Worm (Caenorhabditis elegans): Measurements from ENCODE around the gene W06G6.20.

W06G6.20 gene

ce11 chrV:16627962-16628361 lies 20.2 kb downstream of the W06G6.20 start, which contains the start of gene oac-53:
Gene oac-53 (minus strand): TSS chrV:16627970.
- TF ChIP-seq hmbx-1 (tag; optimal IDR thresholded peaks at IDR 0.05) = no peak
- TF ChIP-seq tbx-11 (GFP tag; IDR thresholded peaks at IDR 0.05) = no peak

- no peak for TF ChIP-seq aly-1 (tag; optimal IDR thresholded peaks at IDR 0.05)
- no peak for TF ChIP-seq ceh-36 (tag; optimal IDR thresholded peaks at IDR 0.05)
- no peak for TF ChIP-seq ets-7 (tag; optimal IDR thresholded peaks at IDR 0.05)
- no peak for TF ChIP-seq F13C5.2 (tag; optimal IDR thresholded peaks at IDR 0.05)
- no peak for TF ChIP-seq tbx-11 (GFP tag; IDR thresholded peaks at IDR 0.05)
- no peak for TF ChIP-seq hmg-4 (GFP tag; optimal IDR thresholded peaks at IDR 0.05)
- no peak for TF ChIP-seq flt-1 (GFP tag; IDR thresholded peaks at IDR 0.05)
- TF ChIP-seq hmbx-1 (tag; optimal IDR thresholded peaks at IDR 0.05) = no peak
- no peak for TF ChIP-seq hnd-1 (tag; optimal IDR thresholded peaks at IDR 0.05)
- no peak for TF ChIP-seq B0310.2 (tag; optimal IDR thresholded peaks at IDR 0.05)
- no peak for TF ChIP-seq ama-1 (optimal IDR thresholded peaks at IDR 0.05)
- no peak for TF ChIP-seq ceh-13 (GFP tag; optimal IDR thresholded peaks at IDR 0.05)
- TF ChIP-seq tbx-37 (GFP tag; conservative IDR thresholded peaks at IDR 0.05) = no peak
- TF ChIP-seq pes-1 (GFP tag; IDR thresholded peaks at IDR 0.05) = no peak
- no peak for TF ChIP-seq tra-4 (tag; optimal IDR thresholded peaks at IDR 0.05)
- TF ChIP-seq sea-1 (GFP tag; conservative IDR thresholded peaks at IDR 0.05) = no peak
- TF ChIP-seq scrt-1 (GFP tag; IDR thresholded peaks at IDR 0.05) = no peak
Observed at ce11 chrV:16622754-16623261, 25.4 kb downstream of the W06G6.20 start, which contains the start of gene Y70C5A.2. Gene Y70C5A.2 (minus strand): TSS chrV:16623211.

ce11 chrV:16621894-16622293 lies 26.3 kb downstream of the W06G6.20 start:
- peak; percentile 75 for TF ChIP-seq tbx-11 (GFP tag; IDR thresholded peaks at IDR 0.05)
- no peak for TF ChIP-seq ets-7 (tag; optimal IDR thresholded peaks at IDR 0.05)
- TF ChIP-seq flt-1 (GFP tag; IDR thresholded peaks at IDR 0.05) = peak; percentile 79
- peak; percentile 35 for TF ChIP-seq F13C5.2 (tag; optimal IDR thresholded peaks at IDR 0.05)
- TF ChIP-seq ceh-36 (tag; optimal IDR thresholded peaks at IDR 0.05) = peak; percentile 75
- 0 out of 2 replicates have a peak, but pooled peaks have one; percentile 58 for TF ChIP-seq scrt-1 (GFP tag; IDR thresholded peaks at IDR 0.05)
- TF ChIP-seq hmbx-1 (tag; optimal IDR thresholded peaks at IDR 0.05) = no peak
- peak; percentile 56 for TF ChIP-seq tbx-37 (GFP tag; conservative IDR thresholded peaks at IDR 0.05)
- no peak for TF ChIP-seq hmg-4 (GFP tag; optimal IDR thresholded peaks at IDR 0.05)
- TF ChIP-seq aly-1 (tag; optimal IDR thresholded peaks at IDR 0.05) = peak; percentile 20
- peak; percentile 84 for TF ChIP-seq pes-1 (GFP tag; IDR thresholded peaks at IDR 0.05)
- peak; percentile 65; the same call in 1 of the 2 replicates for TF ChIP-seq sea-1 (GFP tag; conservative IDR thresholded peaks at IDR 0.05)
- TF ChIP-seq B0310.2 (tag; optimal IDR thresholded peaks at IDR 0.05) = peak; percentile 8
- no peak for TF ChIP-seq ama-1 (optimal IDR thresholded peaks at IDR 0.05)
- no peak for TF ChIP-seq hnd-1 (tag; optimal IDR thresholded peaks at IDR 0.05)
- no peak for TF ChIP-seq tra-4 (tag; optimal IDR thresholded peaks at IDR 0.05)
- TF ChIP-seq ceh-13 (GFP tag; optimal IDR thresholded peaks at IDR 0.05) = peak; percentile 51

ce11 chrV:16620874-16621273 lies 27.3 kb downstream of the W06G6.20 start, which contains the start of gene Y70C5A.3:
Gene Y70C5A.3 (minus strand): TSS chrV:16620923.
- TF ChIP-seq aly-1 (tag; optimal IDR thresholded peaks at IDR 0.05) (no peak), pes-1 (GFP tag; IDR thresholded peaks at IDR 0.05) (no peak), ceh-36 (tag; optimal IDR thresholded peaks at IDR 0.05) (no peak), hmbx-1 (tag; optimal IDR thresholded peaks at IDR 0.05) (no peak), F13C5.2 (tag; optimal IDR thresholded peaks at IDR 0.05) (no peak), hnd-1 (tag; optimal IDR thresholded peaks at IDR 0.05) (no peak), tra-4 (tag; optimal IDR thresholded peaks at IDR 0.05) (no peak), ceh-13 (GFP tag; optimal IDR thresholded peaks at IDR 0.05) (no peak), tbx-37 (GFP tag; conservative IDR thresholded peaks at IDR 0.05) (no peak), B0310.2 (tag; optimal IDR thresholded peaks at IDR 0.05) (no peak), ama-1 (optimal IDR thresholded peaks at IDR 0.05) (no peak), scrt-1 (GFP tag; IDR thresholded peaks at IDR 0.05) (no peak), flt-1 (GFP tag; IDR thresholded peaks at IDR 0.05) (no peak), tbx-11 (GFP tag; IDR thresholded peaks at IDR 0.05) (no peak)

ce11 chrV:16617462-16617861 lies 30.7 kb downstream of the W06G6.20 start, which contains the start of gene Y70C5A.4:
Gene Y70C5A.4 (plus strand): TSS chrV:16617762.
- TF ChIP-seq ama-1 (optimal IDR thresholded peaks at IDR 0.05) = no peak
- no peak for TF ChIP-seq tbx-11 (GFP tag; IDR thresholded peaks at IDR 0.05)
- no peak for TF ChIP-seq pes-1 (GFP tag; IDR thresholded peaks at IDR 0.05)
- TF ChIP-seq B0310.2 (tag; optimal IDR thresholded peaks at IDR 0.05) = no peak
- TF ChIP-seq hmbx-1 (tag; optimal IDR thresholded peaks at IDR 0.05) = no peak
- no peak for TF ChIP-seq ceh-36 (tag; optimal IDR thresholded peaks at IDR 0.05)
- TF ChIP-seq sea-1 (GFP tag; conservative IDR thresholded peaks at IDR 0.05) = no peak
- no peak for TF ChIP-seq F13C5.2 (tag; optimal IDR thresholded peaks at IDR 0.05)
- TF ChIP-seq ets-7 (tag; optimal IDR thresholded peaks at IDR 0.05) = no peak
- TF ChIP-seq tbx-37 (GFP tag; conservative IDR thresholded peaks at IDR 0.05) = no peak

ce11 chrV:16610791-16611385 lies 37.3 kb downstream of the W06G6.20 start, which contains the start of gene srw-54:
Gene srw-54 (plus strand): TSS chrV:16611335.
- no peak for TF ChIP-seq tbx-37 (GFP tag; conservative IDR thresholded peaks at IDR 0.05)
- TF ChIP-seq scrt-1 (GFP tag; IDR thresholded peaks at IDR 0.05) = no peak

ce11 chrV:16610094-16610493 lies 38.1 kb downstream of the W06G6.20 start:
- TF ChIP-seq pes-1 (GFP tag; IDR thresholded peaks at IDR 0.05) (no peak), tra-4 (tag; optimal IDR thresholded peaks at IDR 0.05) (no peak), ceh-36 (tag; optimal IDR thresholded peaks at IDR 0.05) (no peak), B0310.2 (tag; optimal IDR thresholded peaks at IDR 0.05) (no peak), sea-1 (GFP tag; conservative IDR thresholded peaks at IDR 0.05) (no peak), flt-1 (GFP tag; IDR thresholded peaks at IDR 0.05) (no peak), ama-1 (optimal IDR thresholded peaks at IDR 0.05) (no peak), hmbx-1 (tag; optimal IDR thresholded peaks at IDR 0.05) (no peak), scrt-1 (GFP tag; IDR thresholded peaks at IDR 0.05) (no peak)

Measured in whole organism, early embryonic.